Worm (Caenorhabditis elegans) whole organism, L1 larva: ENCODE data around the gene lin-39.

ENCODE experiments used
- ceh-63 ChIP-seq: fragments of 200-800 bp; sonication (Bioruptor generic); optimal IDR thresholded peaks from 2 replicates; lab custom pipeline; 2018; ENCODE audit warnings: mild to moderate bottlenecking, missing genetic modification characterization, missing compliant biosample characterization
- elt-3 ChIP-seq, 6 experiments: fragments of 150-350 bp in 1 of 6; sonication (generic microtip); optimal IDR thresholded peaks; 2 replicates each; lab custom pipeline; 2017 to 2018; ENCODE audit warnings: missing biosample characterization in 6 of 6, missing genetic modification characterization in 6 of 6, inconsistent platforms in 1 of 6
- lin-13 ChIP-seq: fragments of 150-350 bp; optimal IDR thresholded peaks from 2 replicates; lab custom pipeline; 2014; ENCODE audit warnings: missing biosample characterization, missing genetic modification reagents, missing genetic modification characterization
- mdl-1 ChIP-seq, 2 experiments: fragments of 150-350 bp; optimal IDR thresholded peaks; 2 replicates each; lab custom pipeline; 2014 to 2017; ENCODE audit warnings: missing biosample characterization in 2 of 2, missing genetic modification characterization in 2 of 2, inconsistent platforms in 1 of 2

- TF ChIP-seq ceh-63 (GFP tag; lab: Kevin White, UChicago) (no peak), mdl-1 (tag; optimal IDR thresholded peaks at IDR 0.05; lab: Kevin White, UChicago) (no peak), lin-13 (GFP tag; lab: Kevin White, UChicago) (no peak), elt-3 (tag; optimal IDR thresholded peaks at IDR 0.05; lab: Kevin White, UChicago) (no peak)
These were observed 6.3 kb downstream of the lin-39 start for ce11 chrIII:7530108-7530507.
